Fruit fly (Drosophila melanogaster): ENCODE data around the gene CG14314.

Gene CG14314

DNA sequence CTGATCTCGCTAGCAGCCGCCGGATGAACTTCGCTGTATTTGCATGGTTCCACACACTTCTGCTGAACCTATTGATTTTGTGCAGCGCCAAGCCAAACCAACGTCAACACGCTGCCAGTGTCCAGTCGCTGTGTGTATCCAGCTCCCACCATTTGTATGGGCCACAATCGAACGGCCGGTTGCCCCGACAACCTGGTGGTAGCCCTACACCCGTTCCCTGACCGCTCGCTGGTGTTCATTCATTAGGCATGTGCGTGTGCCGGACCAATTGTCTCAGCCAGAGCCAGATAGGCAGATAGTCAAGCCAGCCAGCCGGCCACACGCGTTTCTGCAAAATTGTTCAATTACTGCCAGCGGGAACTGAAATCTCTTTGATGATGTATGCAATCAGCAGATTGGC, 24.1 kb upstream of the CG14314 start, which contains the start of gene CG14313:
CG14313 (minus strand) TSS at position 101 of the 400 bp plus-strand sequence.
- no peak for TF ChIP-seq Mio (GFP tag; optimal IDR thresholded peaks at IDR 0.05)
- no peak for TF ChIP-seq HLH106 (tag; optimal IDR thresholded peaks at IDR 0.05)
- no peak for TF ChIP-seq Vsx2 (GFP tag; optimal IDR thresholded peaks at IDR 0.05; ENCODE audit: partially characterized antibody)
- no peak for TF ChIP-seq N (GFP tag; optimal IDR thresholded peaks at IDR 0.05)
- TF ChIP-seq Rel (GFP tag; optimal IDR thresholded peaks at IDR 0.05) = no peak
- no peak for TF ChIP-seq Rel (tag; optimal IDR thresholded peaks at IDR 0.05)

DNA sequence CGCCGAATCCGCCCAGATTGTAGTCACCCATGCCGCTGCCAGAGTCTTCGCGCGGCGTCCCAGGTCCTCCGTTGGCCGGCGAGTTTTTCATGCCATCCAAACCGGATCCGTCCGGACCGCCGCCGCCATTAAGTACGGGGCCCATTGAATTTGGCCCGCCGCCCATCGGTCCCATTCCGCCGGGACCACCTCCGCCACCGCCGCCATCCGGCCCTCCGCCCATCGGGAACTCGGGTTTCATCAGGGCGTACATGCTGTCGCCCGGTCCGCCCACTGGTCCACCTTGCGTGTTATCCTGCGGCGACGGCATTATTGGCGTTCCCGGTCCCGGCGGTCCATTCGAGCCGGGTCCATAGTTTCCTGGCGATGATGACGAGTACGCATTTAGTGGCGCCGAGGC, 20.6 kb upstream of the CG14314 start:
- peak; percentile 97 for TF ChIP-seq Dfd (GFP tag; optimal IDR thresholded peaks at IDR 0.05)
- no peak for TF ChIP-seq Myc (optimal IDR thresholded peaks at IDR 0.05)
- TF ChIP-seq HLH106 (tag; optimal IDR thresholded peaks at IDR 0.05) = no peak

DNA sequence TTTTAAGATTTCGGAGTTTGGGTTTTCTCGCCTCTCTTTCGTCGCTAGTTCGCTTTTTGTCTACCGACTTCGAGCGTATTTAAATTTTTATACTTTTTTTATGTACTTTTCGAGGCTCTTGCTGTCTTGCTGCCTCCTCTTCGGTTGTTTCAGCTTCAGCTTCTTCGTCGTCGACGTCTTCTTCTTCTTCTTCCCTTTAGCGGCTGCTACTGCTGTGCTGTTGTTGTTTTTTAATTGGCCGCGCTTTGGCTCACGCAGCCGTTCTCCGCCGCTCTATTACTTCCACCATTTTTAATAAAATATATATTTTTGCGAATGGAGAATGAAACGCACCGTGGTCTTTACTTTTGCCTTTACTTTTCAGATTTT, 19.3 kb upstream of the CG14314 start:
- TF ChIP-seq foxo (GFP tag; optimal IDR thresholded peaks at IDR 0.05) (no peak), dl (GFP tag; optimal IDR thresholded peaks at IDR 0.05; ENCODE audit: insufficient read depth in 1 of 2, partially characterized antibody in 2 of 2) (no peak), N (GFP tag; optimal IDR thresholded peaks at IDR 0.05) (no peak), Abd-B (GFP tag; optimal IDR thresholded peaks at IDR 0.05) (no peak), CrebA (GFP tag; optimal IDR thresholded peaks at IDR 0.05; ENCODE audit: borderline replicate concordance) (no peak), br (GFP tag; optimal IDR thresholded peaks at IDR 0.05) (no peak), Dfd (GFP tag; optimal IDR thresholded peaks at IDR 0.05) (no peak), rgr (GFP tag; optimal IDR thresholded peaks at IDR 0.05) (no peak), Hr78 (GFP tag; optimal IDR thresholded peaks at IDR 0.05) (no peak), dmrt93B (GFP tag; optimal IDR thresholded peaks at IDR 0.05) (no peak), Dif (GFP tag; optimal IDR thresholded peaks at IDR 0.05; ENCODE audit: partially characterized antibody) (no peak), GATAd (GFP tag; optimal IDR thresholded peaks at IDR 0.05) (no peak), lola (GFP tag; optimal IDR thresholded peaks at IDR 0.05) (no peak), fru (GFP tag; optimal IDR thresholded peaks at IDR 0.05) (no peak), Mio (GFP tag; optimal IDR thresholded peaks at IDR 0.05) (no peak), CG32264 (GFP tag; optimal IDR thresholded peaks at IDR 0.05) (no peak)

DNA sequence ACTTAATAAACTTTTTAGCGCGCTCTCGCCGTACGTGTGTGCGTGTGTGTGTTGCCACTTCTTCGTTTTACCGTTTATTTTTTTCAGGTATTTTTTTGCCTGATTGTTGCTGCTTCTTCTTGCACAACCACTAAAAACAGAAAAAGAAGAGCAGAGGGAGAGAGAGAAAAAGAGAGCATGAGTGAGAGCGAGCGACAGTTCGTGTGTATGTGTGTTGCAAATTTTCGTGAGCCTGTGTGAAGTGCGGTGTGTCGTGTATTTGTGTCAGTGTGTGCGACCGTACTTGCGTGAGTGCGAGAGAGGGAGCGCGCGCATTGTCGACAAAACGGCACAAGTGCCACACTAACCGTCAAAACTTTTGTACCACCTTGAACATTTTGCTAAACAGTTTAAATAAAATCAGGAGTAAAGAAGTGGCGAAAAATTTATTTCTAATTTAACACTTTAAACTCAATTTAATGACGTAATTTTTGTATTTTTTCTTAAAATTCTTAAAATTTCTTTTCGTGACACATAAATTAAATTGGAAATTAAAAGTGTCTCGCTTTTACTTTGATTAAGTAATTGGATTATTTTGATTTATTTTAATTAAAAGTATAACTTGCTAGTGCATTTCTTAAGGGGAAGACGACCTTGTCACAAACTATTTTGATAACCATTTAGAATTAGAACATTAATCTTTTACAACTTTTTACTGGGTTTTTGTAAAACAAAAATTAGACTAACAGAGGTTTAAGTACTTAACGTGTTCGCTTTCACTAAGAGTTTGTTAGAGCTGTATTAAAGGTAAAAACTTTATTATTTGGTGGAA, 18.7 kb upstream of the CG14314 start:
- TF ChIP-seq Abd-B (GFP tag; optimal IDR thresholded peaks at IDR 0.05) (no peak), rgr (GFP tag; optimal IDR thresholded peaks at IDR 0.05) (peak; percentile 33), woc (GFP tag; optimal IDR thresholded peaks at IDR 0.05) (peak; percentile 66), jim (GFP tag; optimal IDR thresholded peaks at IDR 0.05) (peak; percentile 77), Hr78 (GFP tag; optimal IDR thresholded peaks at IDR 0.05) (peak; percentile 58), GATAd (GFP tag; optimal IDR thresholded peaks at IDR 0.05) (no peak), N (GFP tag; optimal IDR thresholded peaks at IDR 0.05) (peak; percentile 94), Jra (GFP tag; optimal IDR thresholded peaks at IDR 0.05) (peak; percentile 9), CG32264 (GFP tag; optimal IDR thresholded peaks at IDR 0.05) (peak; percentile 18), brk (GFP tag; optimal IDR thresholded peaks at IDR 0.05) (no peak), sage (GFP tag; optimal IDR thresholded peaks at IDR 0.05) (peak; percentile 80), ey (GFP tag; optimal IDR thresholded peaks at IDR 0.05) (peak; percentile 27), Sp1 (GFP tag; optimal IDR thresholded peaks at IDR 0.05) (peak; percentile 60), tai (GFP tag; optimal IDR thresholded peaks at IDR 0.05) (no peak), Mio (GFP tag; optimal IDR thresholded peaks at IDR 0.05) (no peak), CrebA (GFP tag; optimal IDR thresholded peaks at IDR 0.05; ENCODE audit: borderline replicate concordance) (no peak), lola (GFP tag; optimal IDR thresholded peaks at IDR 0.05) (no peak), br (GFP tag; optimal IDR thresholded peaks at IDR 0.05) (no peak), h (GFP tag; optimal IDR thresholded peaks at IDR 0.05) (peak; percentile 63), sv (GFP tag; optimal IDR thresholded peaks at IDR 0.05) (peak; percentile 48), CG9705 (GFP tag; optimal IDR thresholded peaks at IDR 0.05) (no peak), Dfd (GFP tag; optimal IDR thresholded peaks at IDR 0.05) (no peak), Hnf4 (GFP tag; optimal IDR thresholded peaks at IDR 0.05) (peak; percentile 8), Myc (optimal IDR thresholded peaks at IDR 0.05) (no peak), Rel (GFP tag; optimal IDR thresholded peaks at IDR 0.05) (peak; percentile 89), Rel (tag; optimal IDR thresholded peaks at IDR 0.05) (peak; percentile 58), dsf (GFP tag; optimal IDR thresholded peaks at IDR 0.05; ENCODE audit: borderline replicate concordance) (no peak), dmrt93B (GFP tag; optimal IDR thresholded peaks at IDR 0.05) (peak; percentile 56), pan (optimal IDR thresholded peaks at IDR 0.05) (no peak), fru (GFP tag; optimal IDR thresholded peaks at IDR 0.05) (peak; percentile 68), HLH106 (tag; optimal IDR thresholded peaks at IDR 0.05) (peak; percentile 53), psq (GFP tag; optimal IDR thresholded peaks at IDR 0.05) (peak; percentile 94), foxo (GFP tag; optimal IDR thresholded peaks at IDR 0.05) (peak; percentile 65 to 89), Dif (GFP tag; optimal IDR thresholded peaks at IDR 0.05; ENCODE audit: partially characterized antibody) (peak; percentile 97), OdsH (GFP tag; optimal IDR thresholded peaks at IDR 0.05) (peak; percentile 8), Vsx2 (GFP tag; optimal IDR thresholded peaks at IDR 0.05; ENCODE audit: partially characterized antibody) (peak; percentile 92), Hr83 (GFP tag; optimal IDR thresholded peaks at IDR 0.05; ENCODE audit: poor library complexity, severe bottlenecking) (peak; percentile 77), dl (GFP tag; optimal IDR thresholded peaks at IDR 0.05; ENCODE audit: insufficient read depth in 1 of 2, partially characterized antibody in 2 of 2) (peak; percentile 94 to 95), usp (GFP tag; optimal IDR thresholded peaks at IDR 0.05) (no peak)
